Fruit fly (Drosophila melanogaster): ENCODE results near the gene CG42821.

DNA sequence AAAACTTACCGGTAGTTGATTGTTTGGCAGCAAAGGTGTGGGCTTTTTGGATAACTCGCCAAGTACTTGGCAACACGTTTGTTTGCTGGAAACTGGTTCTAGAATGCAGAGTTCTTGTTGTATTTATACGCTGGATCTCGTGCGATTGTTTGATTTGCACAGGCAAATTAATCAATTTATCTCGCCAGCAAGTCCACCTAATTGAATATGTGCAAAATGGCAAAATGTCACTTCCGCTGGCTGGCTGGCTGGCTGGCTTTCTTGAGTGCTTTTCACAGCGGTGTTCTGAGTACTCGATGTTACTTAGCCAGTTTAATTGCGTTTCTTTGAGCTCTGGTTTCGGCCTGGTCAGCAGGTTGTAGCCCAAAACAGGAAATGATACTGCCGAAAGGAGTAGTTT lies 35.9 kb downstream of the CG42821 start, which contains the start of gene Eh:
- TF ChIP-seq CG8478 (optimal IDR thresholded peaks at IDR 0.05): no peak
- no peak for TF ChIP-seq EcR (GFP tag; optimal IDR thresholded peaks at IDR 0.05)
- no peak for TF ChIP-seq pan (optimal IDR thresholded peaks at IDR 0.05)
- TF ChIP-seq psq (optimal IDR thresholded peaks at IDR 0.05): no peak
- no peak for TF ChIP-seq usp (GFP tag; optimal IDR thresholded peaks at IDR 0.05)
- TF ChIP-seq Dll (optimal IDR thresholded peaks at IDR 0.05): no peak
